Worm (Caenorhabditis elegans) whole organism, early embryonic: ENCODE results near the gene K08F4.3.

Source experiments
- B0310.2 ChIP-seq: sonication (generic microtip); optimal IDR thresholded peaks from 2 replicates; lab custom pipeline; 2016; ENCODE audit warnings: mild to moderate bottlenecking, missing genetic modification characterization, missing compliant biosample characterization
- F13C5.2 ChIP-seq: sonication (generic microtip); optimal IDR thresholded peaks from 2 replicates; lab custom pipeline; 2017; ENCODE audit warnings: mild to moderate bottlenecking, missing genetic modification characterization, inconsistent platforms, missing compliant biosample characterization
- aly-1 ChIP-seq: sonication (generic microtip); optimal IDR thresholded peaks from 2 replicates; lab custom pipeline; 2016; ENCODE audit warnings: missing genetic modification characterization, missing compliant biosample characterization
- ama-1 ChIP-seq: fragments of 150-350 bp; optimal IDR thresholded peaks from 2 replicates; lab custom pipeline; 2014
- ceh-13 ChIP-seq: fragments of 200-800 bp; sonication (Bioruptor generic); optimal IDR thresholded peaks from 2 replicates; lab custom pipeline; 2018; ENCODE audit warnings: mild to moderate bottlenecking, missing genetic modification characterization, missing compliant biosample characterization
- ceh-36 ChIP-seq: sonication (generic microtip); optimal IDR thresholded peaks from 2 replicates; lab custom pipeline; 2016; ENCODE audit warnings: missing genetic modification characterization, inconsistent platforms, missing compliant biosample characterization
- ets-7 ChIP-seq: sonication (generic microtip); optimal IDR thresholded peaks from 2 replicates; lab custom pipeline; 2016; ENCODE audit warnings: missing genotype, missing genetic modification characterization, missing compliant biosample characterization
- flt-1 ChIP-seq: fragments of 200-800 bp; sonication (Bioruptor generic); IDR thresholded peaks from 2 replicates; pipeline ENCODE4 v1.3.6; 2022; ENCODE audit warnings: missing genetic modification characterization, missing compliant biosample characterization
- hmbx-1 ChIP-seq: sonication (generic microtip); optimal IDR thresholded peaks from 2 replicates; lab custom pipeline; 2016; ENCODE audit warnings: mild to moderate bottlenecking, missing genetic modification characterization, missing compliant biosample characterization
- hmg-4 ChIP-seq: fragments of 200-800 bp; sonication (Bioruptor generic); optimal IDR thresholded peaks from 2 replicates; lab custom pipeline; 2018; ENCODE audit warnings: mild to moderate bottlenecking, missing genetic modification characterization, missing compliant biosample characterization
- hnd-1 ChIP-seq: sonication (generic microtip); optimal IDR thresholded peaks from 2 replicates; lab custom pipeline; 2016; ENCODE audit warnings: missing genetic modification characterization, missing compliant biosample characterization
- pes-1 ChIP-seq: fragments of 200-800 bp; sonication (Bioruptor generic); IDR thresholded peaks from 2 replicates; pipeline ENCODE4 v1.3.6; 2022; ENCODE audit warnings: missing genetic modification reagents, missing genetic modification characterization, missing compliant biosample characterization
- scrt-1 ChIP-seq: fragments of 200-800 bp; sonication (Bioruptor generic); IDR thresholded peaks from 2 replicates; pipeline ENCODE4 v1.3.6; 2022; ENCODE audit warnings: missing genetic modification characterization, missing compliant biosample characterization
- sea-1 ChIP-seq: fragments of 200-800 bp; sonication (Bioruptor generic); conservative IDR thresholded peaks from 2 replicates; pipeline ENCODE4 v1.3.6; 2022; ENCODE audit warnings: missing genetic modification characterization, missing compliant biosample characterization
- tbx-11 ChIP-seq: fragments of 200-800 bp; sonication (Bioruptor generic); IDR thresholded peaks from 2 replicates; pipeline ENCODE4 v1.3.6; 2022; ENCODE audit warnings: missing genetic modification characterization, missing compliant biosample characterization
- tbx-37 ChIP-seq: fragments of 200-800 bp; sonication (Bioruptor generic); conservative IDR thresholded peaks from 2 replicates; pipeline ENCODE4 v1.3.6; 2022; ENCODE audit warnings: missing genetic modification reagents, missing genetic modification characterization, missing compliant biosample characterization
- tra-4 ChIP-seq: sonication (generic microtip); optimal IDR thresholded peaks from 2 replicates; lab custom pipeline; 2017; ENCODE audit warnings: missing genetic modification characterization, missing compliant biosample characterization

Gene K08F4.3

DNA sequence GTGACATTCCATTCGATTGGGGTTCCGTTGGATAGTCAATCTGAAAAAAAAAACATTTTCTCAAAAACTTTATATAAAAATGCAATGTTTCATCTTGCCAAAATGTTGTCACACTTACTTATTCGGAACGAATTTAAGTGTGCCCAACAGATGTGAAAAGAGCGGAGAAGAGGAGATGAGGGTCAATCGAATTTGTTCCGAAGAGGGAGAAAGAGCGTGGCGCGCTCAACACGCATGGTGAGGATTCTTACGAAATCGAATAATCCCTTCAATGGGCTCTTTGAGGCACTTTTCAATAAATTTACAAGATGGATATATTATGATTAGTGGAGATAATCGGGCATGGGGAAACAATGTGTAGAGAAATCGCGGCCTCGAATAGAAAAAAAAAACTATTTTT lies 41.8 kb downstream of the K08F4.3 start:
- TF ChIP-seq ceh-36, result no peak
- TF ChIP-seq ceh-13, result no peak

- TF ChIP-seq sea-1, result no peak
- no peak for TF ChIP-seq scrt-1 (GFP tag; lab: Robert Waterston, UW)
Measured at ce11 chrIV:10174328-10174727, 45.3 kb downstream of the K08F4.3 start, which contains the start of gene pxf-1. Gene pxf-1 (minus strand): TSS chrIV:10174341.

- TF ChIP-seq sea-1, result no peak
- no peak for TF ChIP-seq pes-1 (GFP tag; lab: Robert Waterston, UW)
- TF ChIP-seq hmbx-1 (tag; lab: Kevin White, UChicago), result no peak
- no peak for TF ChIP-seq ama-1
- no peak for TF ChIP-seq hnd-1 (tag; lab: Kevin White, UChicago)
- TF ChIP-seq tbx-37 (GFP tag; lab: Robert Waterston, UW), result no peak
- peak; percentile 79 for TF ChIP-seq hmg-4
- TF ChIP-seq ceh-13, result no peak
- TF ChIP-seq F13C5.2 (tag; lab: Kevin White, UChicago), result no peak
- no peak for TF ChIP-seq aly-1 (tag; lab: Kevin White, UChicago)
- TF ChIP-seq ceh-36, result peak; percentile 28
- TF ChIP-seq tra-4 (tag; lab: Kevin White, UChicago), result no peak
- no peak for TF ChIP-seq scrt-1 (GFP tag; lab: Robert Waterston, UW)
- no peak for TF ChIP-seq ets-7
- peak; percentile 45 for TF ChIP-seq B0310.2 (tag; lab: Kevin White, UChicago)
- TF ChIP-seq flt-1, result no peak
- TF ChIP-seq tbx-11 (GFP tag; lab: Robert Waterston, UW), result no peak
Measured at ce11 chrIV:10174932-10175732, 46.1 kb downstream of the K08F4.3 start.

DNA sequence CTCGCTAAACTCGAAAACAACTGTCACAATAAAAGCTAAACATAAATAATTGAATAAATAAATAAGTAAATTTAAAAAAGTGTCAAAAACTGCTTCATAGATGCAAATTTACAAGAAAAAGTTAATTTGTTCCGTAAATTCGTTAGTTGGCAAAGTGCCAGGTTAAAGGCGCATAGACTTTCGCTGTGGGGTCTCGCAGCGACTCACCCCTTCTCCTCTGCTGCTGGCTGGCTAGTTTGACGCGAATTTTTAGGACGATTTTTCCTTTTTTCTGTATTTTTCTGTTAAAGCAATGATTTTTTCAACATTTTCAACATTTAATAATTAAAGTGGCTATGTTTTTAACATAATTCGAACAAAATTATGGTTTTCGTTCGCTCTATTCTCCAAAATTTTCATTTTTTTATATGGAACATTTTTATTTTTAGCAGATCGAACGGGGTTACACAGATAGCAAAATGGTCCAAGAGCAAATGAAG lies 47.2 kb downstream of the K08F4.3 start, which contains the start of gene rack-1:
rack-1 (plus strand) TSS at position 429 of the 479 bp plus-strand sequence.
- TF ChIP-seq scrt-1 (GFP tag; lab: Robert Waterston, UW), result no peak

DNA sequence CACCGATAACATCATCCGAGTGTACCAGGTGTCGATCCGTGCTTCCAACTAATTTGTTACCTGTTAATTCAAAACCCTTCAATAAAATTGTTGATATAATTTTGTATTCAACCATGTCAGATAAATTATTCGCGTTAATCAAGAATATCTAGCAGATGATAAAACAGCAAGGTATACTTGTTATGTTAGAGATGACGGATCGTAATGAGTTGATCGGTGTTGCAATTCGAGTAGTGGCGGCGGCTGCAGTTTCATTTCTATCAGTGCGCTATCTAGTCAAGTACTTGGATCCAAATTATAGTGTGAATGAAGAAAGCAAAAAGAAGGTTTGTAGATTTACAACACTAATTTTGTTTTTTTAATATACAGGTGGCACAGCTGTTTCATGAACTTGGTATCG lies 48.7 kb downstream of the K08F4.3 start, which contains the start of gene mspn-1:
mspn-1 (plus strand) TSS at position 190 of the 400 bp plus-strand sequence.
- TF ChIP-seq flt-1 (no peak), scrt-1 (GFP tag; lab: Robert Waterston, UW) (no peak), ceh-13 (no peak), B0310.2 (tag; lab: Kevin White, UChicago) (no peak)
